Fruit fly (Drosophila melanogaster) whole organism, wandering third instar larva: ENCODE measurements around the gene CG1896.

Experiments
- Abd-B ChIP-seq: fragments of >200 bp; optimal IDR thresholded peaks from 2 replicates; lab custom pipeline; 2017; ENCODE audit warnings: missing biosample characterization, missing genetic modification characterization
- CG9705 ChIP-seq: fragments of 200-800 bp; sonication (Bioruptor generic); optimal IDR thresholded peaks from 2 replicates; lab custom pipeline; 2018; ENCODE audit warnings: missing biosample characterization, mild to moderate bottlenecking, missing genetic modification characterization
- Dfd ChIP-seq: fragments of >200 bp; optimal IDR thresholded peaks from 2 replicates; lab custom pipeline; 2017; ENCODE audit warnings: missing biosample characterization, missing genetic modification characterization
- GATAd ChIP-seq: sonication (Bioruptor generic); optimal IDR thresholded peaks from 2 replicates; lab custom pipeline; 2016; ENCODE audit warnings: missing biosample characterization, missing genetic modification characterization
- HLH106 ChIP-seq: fragments of 200-800 bp; optimal IDR thresholded peaks from 3 replicates; lab custom pipeline; 2019; ENCODE audit warnings: missing biosample characterization, mild to moderate bottlenecking, missing genetic modification characterization, moderate library complexity
- Hnf4 ChIP-seq: fragments of 200-800 bp; sonication (Bioruptor generic); optimal IDR thresholded peaks from 2 replicates; lab custom pipeline; 2016; ENCODE audit warnings: missing biosample characterization, mild to moderate bottlenecking, missing genetic modification characterization
- Hr78 ChIP-seq: fragments of >200 bp; optimal IDR thresholded peaks from 2 replicates; lab custom pipeline; 2017; ENCODE audit warnings: missing biosample characterization, missing genetic modification characterization
- Hr83 ChIP-seq: fragments of 200-300 bp; sonication (Bioruptor generic); optimal IDR thresholded peaks from 2 replicates; lab custom pipeline; 2016; ENCODE audit warnings: missing biosample characterization, mild to moderate bottlenecking, missing genetic modification characterization, moderate library complexity; ENCODE audit not compliant: poor library complexity, severe bottlenecking
- Jra ChIP-seq: sonication (Bioruptor generic); optimal IDR thresholded peaks from 2 replicates; lab custom pipeline; 2016; ENCODE audit warnings: missing biosample characterization, missing genetic modification characterization
- Myc ChIP-seq: fragments of >200 bp; optimal IDR thresholded peaks from 2 replicates; lab custom pipeline; 2017
- N ChIP-seq: fragments of >200 bp; optimal IDR thresholded peaks from 2 replicates; lab custom pipeline; 2018; ENCODE audit warnings: missing biosample characterization, missing external identifiers, missing genetic modification characterization
- OdsH ChIP-seq: fragments of 200-800 bp; sonication (Bioruptor generic); optimal IDR thresholded peaks from 2 replicates; lab custom pipeline; 2016; ENCODE audit warnings: missing biosample characterization, mild to moderate bottlenecking, missing genetic modification characterization
- Rel ChIP-seq, 2 experiments: fragments of 200-800 bp; sonication (Bioruptor generic) in 1 of 2; optimal IDR thresholded peaks; 2 replicates in 1 of 2; 3 replicates in 1 of 2; lab custom pipeline; 2016 to 2019; ENCODE audit warnings: mild to moderate bottlenecking in 2 of 2, missing biosample characterization in 2 of 2, missing genetic modification characterization in 2 of 2, moderate library complexity in 1 of 2
- Sp1 ChIP-seq: fragments of 200-800 bp; sonication (Bioruptor generic); optimal IDR thresholded peaks from 3 replicates; lab custom pipeline; 2019; ENCODE audit warnings: missing biosample characterization, mild to moderate bottlenecking, missing genetic modification characterization, moderate library complexity
- Vsx2 ChIP-seq: fragments of 200-300, 225-300 bp; sonication (Bioruptor generic); optimal IDR thresholded peaks from 2 replicates; lab custom pipeline; 2018; ENCODE audit warnings: missing biosample characterization, missing genetic modification characterization; ENCODE audit not compliant: partially characterized antibody
- br ChIP-seq: fragments of 200-800 bp; sonication (Bioruptor generic); optimal IDR thresholded peaks from 2 replicates; lab custom pipeline; 2016; ENCODE audit warnings: missing biosample characterization, missing genetic modification characterization
- brk ChIP-seq: fragments of 200-800 bp; sonication (Bioruptor generic); optimal IDR thresholded peaks from 2 replicates; lab custom pipeline; 2016; ENCODE audit warnings: missing biosample characterization, mild to moderate bottlenecking, missing genetic modification characterization
- dl ChIP-seq, 2 experiments: fragments of 175-275, 200-275 bp in 1 of 2; fragments of 200-275 bp in 1 of 2; sonication (Bioruptor generic); optimal IDR thresholded peaks; lab custom pipeline; 2018; ENCODE audit warnings: mild to moderate bottlenecking in 2 of 2, missing biosample characterization in 2 of 2, missing genetic modification characterization in 2 of 2, moderate library complexity in 2 of 2; ENCODE audit not compliant: partially characterized antibody in 2 of 2, insufficient read depth in 1 of 2
- dmrt93B ChIP-seq: fragments of 200-800 bp; sonication (Bioruptor generic); optimal IDR thresholded peaks from 2 replicates; lab custom pipeline; 2018; ENCODE audit warnings: missing biosample characterization, mild to moderate bottlenecking, missing genetic modification characterization
- ey ChIP-seq: fragments of 200-800 bp; sonication (Bioruptor generic); optimal IDR thresholded peaks from 2 replicates; lab custom pipeline; 2016; ENCODE audit warnings: missing biosample characterization, missing genetic modification characterization
- foxo ChIP-seq, 2 experiments: fragments of 200-800 bp; sonication (Bioruptor generic); optimal IDR thresholded peaks; 2 replicates in 1 of 2; 3 replicates in 1 of 2; lab custom pipeline; 2016 to 2017; ENCODE audit warnings: missing biosample characterization in 2 of 2, missing genetic modification characterization in 2 of 2
- fru ChIP-seq: fragments of 200-800 bp; sonication (Bioruptor generic); optimal IDR thresholded peaks from 3 replicates; lab custom pipeline; 2016; ENCODE audit warnings: missing biosample characterization, mild to moderate bottlenecking, missing genetic modification characterization
- h ChIP-seq: fragments of 200-800 bp; sonication (Bioruptor generic); optimal IDR thresholded peaks from 3 replicates; lab custom pipeline; 2016; ENCODE audit warnings: missing biosample characterization, mild to moderate bottlenecking, missing genetic modification characterization
- jim ChIP-seq: fragments of 175-275, 200-325 bp; sonication (Bioruptor generic); optimal IDR thresholded peaks from 2 replicates; lab custom pipeline; 2016; ENCODE audit warnings: missing biosample characterization, mild to moderate bottlenecking, missing genetic modification characterization
- psq ChIP-seq: fragments of 200-800 bp; sonication (Bioruptor generic); optimal IDR thresholded peaks from 3 replicates; lab custom pipeline; 2017; ENCODE audit warnings: missing biosample characterization, mild to moderate bottlenecking, missing genetic modification characterization, moderate library complexity
- rgr ChIP-seq: fragments of 200-800 bp; sonication (Bioruptor generic); optimal IDR thresholded peaks from 3 replicates; lab custom pipeline; 2016; ENCODE audit warnings: missing biosample characterization, mild to moderate bottlenecking, missing genetic modification characterization
- sage ChIP-seq: fragments of 200-800 bp; sonication (Bioruptor generic); optimal IDR thresholded peaks from 2 replicates; lab custom pipeline; 2016; ENCODE audit warnings: missing biosample characterization, mild to moderate bottlenecking, missing genetic modification characterization
- sv ChIP-seq: fragments of 200-800 bp; sonication (Bioruptor generic); optimal IDR thresholded peaks from 3 replicates; lab custom pipeline; 2016; ENCODE audit warnings: missing biosample characterization, missing genetic modification characterization
- tai ChIP-seq: sonication (Bioruptor generic); optimal IDR thresholded peaks from 2 replicates; lab custom pipeline; 2016; ENCODE audit warnings: missing biosample characterization, missing genetic modification characterization
- usp ChIP-seq: fragments of >200 bp; optimal IDR thresholded peaks from 2 replicates; lab custom pipeline; 2017; ENCODE audit warnings: missing biosample characterization, missing genetic modification characterization
- woc ChIP-seq: sonication (Bioruptor generic); optimal IDR thresholded peaks from 2 replicates; lab custom pipeline; 2016; ENCODE audit warnings: missing biosample characterization, mild to moderate bottlenecking, missing genetic modification characterization

CG1896 gene

DNA sequence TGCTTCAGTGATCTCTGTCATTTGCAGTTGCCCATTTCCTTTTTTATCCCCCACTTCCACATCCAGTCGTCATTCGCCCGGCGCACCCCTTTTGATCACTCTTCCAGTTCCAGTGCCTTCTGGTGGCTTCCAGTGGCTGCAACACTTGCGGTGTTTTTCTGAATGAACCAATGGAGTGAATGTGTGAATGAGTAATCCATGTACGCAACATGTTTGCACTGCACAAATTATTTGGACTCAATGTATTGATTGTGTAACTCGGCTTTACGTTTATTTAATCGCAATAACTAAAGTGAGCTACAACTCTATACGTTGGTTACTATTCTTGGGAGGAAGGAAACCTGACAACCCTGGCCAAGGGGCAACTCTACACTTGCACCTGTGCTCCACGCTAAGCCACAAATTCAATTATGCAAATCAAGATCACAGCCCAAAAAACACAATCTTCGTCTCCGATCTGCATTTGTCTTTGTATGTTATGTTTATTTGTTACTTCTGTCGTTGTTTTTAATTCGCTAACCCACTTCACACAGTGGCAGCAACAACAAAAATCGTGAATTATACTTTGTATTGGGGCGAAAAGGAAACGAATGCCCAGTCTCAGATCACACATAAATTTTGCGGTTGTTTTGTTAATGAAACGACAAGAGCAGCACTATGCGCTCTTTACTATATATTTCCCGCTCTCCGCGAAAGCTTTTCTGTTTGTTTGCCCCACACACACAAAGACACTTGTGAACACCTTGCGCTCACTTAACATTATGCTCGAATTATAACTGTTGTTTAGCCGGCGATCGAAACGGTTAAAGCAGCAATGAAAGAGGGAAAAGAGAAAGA lies 29.0 kb upstream of the CG1896 start:
- TF ChIP-seq dl (GFP tag; optimal IDR thresholded peaks at IDR 0.05; lab: Kevin White, UChicago; ENCODE audit: insufficient read depth in 1 of 2, partially characterized antibody in 2 of 2) (no peak), N (GFP tag; lab: Kevin White, UChicago) (no peak), HLH106 (tag; lab: Kevin White, UChicago) (no peak), Sp1 (GFP tag; lab: Kevin White, UChicago) (no peak), CG9705 (GFP tag; lab: Kevin White, UChicago) (no peak), sv (GFP tag; lab: Kevin White, UChicago) (no peak), Hr78 (no peak), rgr (GFP tag; lab: Kevin White, UChicago) (no peak), br (GFP tag; lab: Kevin White, UChicago) (no peak), Abd-B (GFP tag; lab: Kevin White, UChicago) (no peak), usp (GFP tag; lab: Kevin White, UChicago) (no peak), jim (GFP tag; lab: Kevin White, UChicago) (no peak), Vsx2 (no peak), dmrt93B (GFP tag; lab: Kevin White, UChicago) (no peak), brk (GFP tag; lab: Kevin White, UChicago) (no peak), h (GFP tag; lab: Kevin White, UChicago) (no peak), fru (GFP tag; lab: Kevin White, UChicago) (no peak), tai (GFP tag; lab: Kevin White, UChicago) (no peak)
- TF ChIP-seq, all 38 proteins: peak for 0

DNA sequence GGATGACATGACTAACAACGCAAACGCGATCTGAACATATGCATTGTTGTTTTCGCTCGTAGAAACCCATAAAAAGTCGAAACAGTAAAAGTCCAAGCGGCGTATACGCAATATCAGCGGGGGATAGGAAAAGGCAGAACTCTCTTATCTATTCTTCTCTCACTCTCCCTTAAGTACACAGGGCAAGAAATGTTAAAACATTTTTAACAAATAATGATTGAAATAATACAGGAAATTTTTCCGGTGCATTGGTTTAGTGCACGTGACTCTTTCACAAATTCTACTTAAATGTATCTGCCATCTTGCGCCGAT lies 28.4 kb upstream of the CG1896 start:
- TF ChIP-seq Dfd (GFP tag; lab: Kevin White, UChicago): no peak
- TF ChIP-seq h (GFP tag; lab: Kevin White, UChicago): peak; percentile 9
- TF ChIP-seq brk (GFP tag; lab: Kevin White, UChicago): no peak
- peak; percentile 17 for TF ChIP-seq fru (GFP tag; lab: Kevin White, UChicago)

DNA sequence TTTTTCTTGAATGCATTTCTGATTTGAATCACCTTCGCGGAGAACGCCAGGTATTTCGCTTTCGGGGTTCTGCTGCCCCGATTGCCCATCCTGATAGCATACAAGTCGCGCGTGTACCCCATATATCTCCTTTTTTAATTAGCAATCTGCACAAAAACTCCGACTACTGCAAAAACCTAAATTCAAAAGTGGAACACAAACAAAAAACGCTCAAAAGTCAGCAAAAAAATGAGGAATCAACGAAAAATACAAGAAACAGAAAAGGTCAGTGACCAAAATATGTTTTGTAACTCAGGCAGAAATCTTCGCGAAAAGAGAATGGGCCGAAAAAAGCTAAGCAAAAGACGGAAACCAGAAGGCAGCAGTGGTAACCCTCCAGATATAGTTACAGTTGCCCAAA lies 27.8 kb upstream of the CG1896 start:
- no peak for TF ChIP-seq Hr83 (GFP tag; lab: Kevin White, UChicago)
- TF ChIP-seq dl (GFP tag; optimal IDR thresholded peaks at IDR 0.05; lab: Kevin White, UChicago; ENCODE audit: insufficient read depth in 1 of 2, partially characterized antibody in 2 of 2): no peak
- TF ChIP-seq GATAd (GFP tag; lab: Kevin White, UChicago): no peak
- TF ChIP-seq jim (GFP tag; lab: Kevin White, UChicago): no peak
- TF ChIP-seq tai (GFP tag; lab: Kevin White, UChicago): no peak
- TF ChIP-seq foxo (GFP tag; optimal IDR thresholded peaks at IDR 0.05; lab: Kevin White, UChicago): no peak

DNA sequence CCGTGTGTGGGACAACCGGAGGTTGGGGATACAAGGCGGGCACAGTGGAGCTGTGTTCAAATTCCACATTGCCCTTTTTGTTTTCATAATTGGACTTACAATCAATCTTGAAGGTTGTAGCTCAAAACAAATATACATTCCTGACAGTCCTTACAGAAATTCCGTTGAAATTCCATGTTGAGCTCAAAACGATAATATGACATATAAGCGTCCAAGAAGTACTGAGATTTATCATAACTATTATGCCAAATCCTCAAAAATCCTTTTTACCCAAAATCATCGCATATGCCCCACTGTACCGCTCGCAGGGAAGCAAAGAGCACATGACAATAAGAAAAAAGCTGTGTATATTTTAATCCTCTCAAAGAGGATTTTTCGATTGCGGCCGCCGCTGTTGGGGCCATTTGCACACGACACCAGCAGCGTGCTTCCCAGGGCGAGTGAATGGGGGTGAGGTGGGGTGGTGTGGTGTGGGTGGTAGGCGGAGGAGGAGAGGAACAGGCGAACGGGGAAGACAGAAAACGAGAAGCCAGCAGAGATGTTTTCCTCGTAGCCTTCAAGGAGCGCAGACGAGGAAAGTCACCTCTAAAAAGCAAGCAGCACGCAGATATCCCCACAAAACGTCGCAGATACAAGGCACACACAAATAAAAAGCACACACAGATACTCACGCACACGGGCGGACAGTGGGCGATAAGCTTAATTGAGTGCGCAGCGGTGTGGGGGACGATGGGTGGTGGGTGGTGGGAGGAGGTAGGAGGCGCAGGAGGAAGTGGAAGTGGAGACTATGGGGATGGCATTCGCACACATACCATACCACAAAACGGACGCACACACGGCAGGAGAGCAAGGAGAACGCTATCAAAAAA lies 26.5 kb upstream of the CG1896 start:
- TF ChIP-seq foxo (GFP tag; optimal IDR thresholded peaks at IDR 0.05; lab: Kevin White, UChicago) (peak in 1 of 2 experiments; percentile 85), Jra (GFP tag; lab: Kevin White, UChicago) (peak; percentile 19), woc (GFP tag; lab: Kevin White, UChicago) (peak; percentile 86), OdsH (GFP tag; lab: Kevin White, UChicago) (peak; percentile 83), fru (GFP tag; lab: Kevin White, UChicago) (peak; percentile 86), jim (GFP tag; lab: Kevin White, UChicago) (no peak), psq (peak; percentile 71), Rel (GFP tag; optimal IDR thresholded peaks at IDR 0.05; lab: Kevin White, UChicago) (no peak), Rel (tag; optimal IDR thresholded peaks at IDR 0.05; lab: Kevin White, UChicago) (no peak), Myc (lab: Kevin White, UChicago) (no peak), HLH106 (tag; lab: Kevin White, UChicago) (peak; percentile 81), dmrt93B (GFP tag; lab: Kevin White, UChicago) (peak; percentile 58), sage (peak; percentile 32), ey (GFP tag; lab: Kevin White, UChicago) (peak; percentile 77), h (GFP tag; lab: Kevin White, UChicago) (peak; percentile 85), CG9705 (GFP tag; lab: Kevin White, UChicago) (peak; percentile 64), brk (GFP tag; lab: Kevin White, UChicago) (no peak), Dfd (GFP tag; lab: Kevin White, UChicago) (no peak), rgr (GFP tag; lab: Kevin White, UChicago) (peak; percentile 69), Sp1 (GFP tag; lab: Kevin White, UChicago) (peak; percentile 81), Hnf4 (GFP tag; lab: Kevin White, UChicago) (peak; percentile 69), br (GFP tag; lab: Kevin White, UChicago) (peak; percentile 78)
